Fruit fly (Drosophila melanogaster): ENCODE data around the gene CG12316.
A peak's percentile ranks its signal among the peaks of the same experiment; 100 is the strongest.

CG12316 gene

DNA sequence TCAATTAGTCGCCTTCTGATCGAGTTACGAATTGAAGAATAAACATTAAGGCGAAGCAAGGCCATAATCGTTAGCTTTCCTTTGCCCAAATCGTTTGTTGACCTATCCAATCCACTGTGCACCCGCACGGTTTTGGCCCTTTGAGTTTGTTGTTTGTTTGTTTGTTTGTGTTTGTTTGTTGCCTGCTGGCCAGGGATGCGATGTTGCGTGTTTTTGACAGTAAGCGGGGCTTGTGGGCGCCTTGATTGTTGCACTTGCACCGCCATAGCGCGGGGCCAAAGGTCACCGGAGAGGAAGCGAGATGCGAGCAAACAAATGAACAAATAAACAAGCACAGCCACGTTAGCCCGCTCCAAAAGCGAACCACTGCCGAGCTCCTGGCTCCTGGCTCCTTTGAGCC is 33.1 kb upstream of the CG12316 start (continued):
- TF ChIP-seq CG14441 (GFP tag; IDR thresholded peaks at IDR 0.05) = 0 out of 2 replicates have a peak, but pooled peaks have one; percentile 18
- no peak for TF ChIP-seq pita (GFP tag; optimal IDR thresholded peaks at IDR 0.05)
- TF ChIP-seq CG11093 (GFP tag; IDR thresholded peaks at IDR 0.05) = no peak
- TF ChIP-seq stc (GFP tag; IDR thresholded peaks at IDR 0.05) = no peak
- TF ChIP-seq CG3726 (GFP tag; IDR thresholded peaks at IDR 0.05) = no peak
- no peak for TF ChIP-seq sim (GFP tag; IDR thresholded peaks at IDR 0.05)
- 0 out of 2 replicates have a peak, but pooled peaks have one; percentile 19 for TF ChIP-seq CG4404 (GFP tag; IDR thresholded peaks at IDR 0.05)
- no peak for TF ChIP-seq CG9932 (GFP tag; IDR thresholded peaks at IDR 0.05)

DNA sequence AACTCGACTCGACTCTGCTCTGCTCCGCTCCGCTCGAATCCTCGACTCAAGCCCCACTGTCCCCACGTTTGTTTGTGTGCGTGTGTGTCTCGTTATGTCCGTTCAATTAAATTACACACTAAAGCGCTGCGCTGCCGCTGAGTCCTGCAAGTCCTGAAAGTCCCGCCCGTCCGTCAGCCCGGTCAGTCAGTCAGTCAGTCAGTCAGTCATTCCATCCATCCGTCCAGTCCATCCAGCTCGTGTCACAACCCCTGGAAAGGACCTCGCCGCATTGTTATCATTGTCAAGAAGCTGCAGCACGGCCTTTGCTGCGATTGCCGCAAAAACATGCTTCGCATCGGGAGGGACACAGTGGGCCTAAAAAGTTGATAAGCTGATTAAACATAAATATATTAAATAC is 32.3 kb upstream of the CG12316 start:
- no peak for TF ChIP-seq Oaz (GFP tag; IDR thresholded peaks at IDR 0.05)
- 0 out of 2 replicates have a peak, but pooled peaks have one; percentile 2 for TF ChIP-seq NFAT (GFP tag; IDR thresholded peaks at IDR 0.05)
- TF ChIP-seq CG8388 (GFP tag; optimal IDR thresholded peaks at IDR 0.05) = no peak
- 0 out of 3 replicates have a peak, but pooled peaks have one; percentile 37 for TF ChIP-seq z (GFP tag; IDR thresholded peaks at IDR 0.05)
- TF ChIP-seq CG8281 (tag; optimal IDR thresholded peaks at IDR 0.05) = peak; percentile 90
- peak; percentile 14; the same call in 1 of the 2 replicates for TF ChIP-seq CG9215 (GFP tag; IDR thresholded peaks at IDR 0.05)

DNA sequence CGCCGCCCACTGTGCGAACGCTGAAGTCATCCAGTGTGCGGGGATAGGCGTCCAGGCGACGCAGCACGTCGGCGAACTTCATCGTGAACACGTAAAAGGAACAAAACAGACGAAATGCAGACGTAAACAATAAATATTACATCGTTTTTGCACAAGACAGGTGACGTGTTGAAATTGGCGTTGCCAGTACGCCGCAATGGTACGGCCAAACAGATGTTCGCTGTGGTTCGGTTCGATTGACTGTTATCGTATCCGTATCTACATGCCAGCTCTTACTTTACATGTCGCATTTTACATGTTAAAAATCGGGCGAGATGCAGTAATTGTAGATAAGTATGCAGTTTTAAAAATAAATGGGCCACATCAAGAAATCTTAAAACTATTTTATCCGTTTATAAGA is 26.7 kb upstream of the CG12316 start, which contains the start of gene CG7011:
Gene CG7011, minus strand, starts transcription at position 215 of the 400 bp plus-strand sequence.
- TF ChIP-seq ara (GFP tag; IDR thresholded peaks at IDR 0.05) (no peak), twi (tag; optimal IDR thresholded peaks at IDR 0.05) (peak; percentile 6), hb (GFP tag; IDR thresholded peaks at IDR 0.05; ENCODE audit: partially characterized antibody) (0 out of 3 replicates have a peak, but pooled peaks have one; percentile 34), CG14710 (tag; optimal IDR thresholded peaks at IDR 0.05) (peak; percentile 13), Med (GFP tag) (peak; percentile 86), CG5180 (GFP tag; optimal IDR thresholded peaks at IDR 0.05) (peak; percentile 88), CG15479 (GFP tag; optimal IDR thresholded peaks at IDR 0.05) (peak; percentile 55), CG1603 (tag; optimal IDR thresholded peaks at IDR 0.05) (peak; percentile 30), tin (GFP tag; optimal IDR thresholded peaks at IDR 0.05) (no peak), Sin3A (optimal IDR thresholded peaks at IDR 0.05) (peak; percentile 31), CG7839 (tag; optimal IDR thresholded peaks at IDR 0.05) (no peak), unc-4 (GFP tag; IDR thresholded peaks at IDR 0.05; ENCODE audit: partially characterized antibody) (peak; percentile 47), CG2116 (GFP tag; optimal IDR thresholded peaks at IDR 0.05) (peak; percentile 16), CG2120 (GFP tag; optimal IDR thresholded peaks at IDR 0.05) (no peak), Scr (GFP tag; IDR thresholded peaks at IDR 0.05; ENCODE audit: partially characterized antibody) (peak; percentile 42), CG16813 (GFP tag; IDR thresholded peaks at IDR 0.05; ENCODE audit: partially characterized antibody) (peak; percentile 61; the same call in 2 of the 3 replicates), HLH4C (GFP tag; IDR thresholded peaks at IDR 0.05; ENCODE audit: partially characterized antibody) (0 out of 3 replicates have a peak, but pooled peaks have one; percentile 46), CG15514 (GFP tag; optimal IDR thresholded peaks at IDR 0.05) (peak; percentile 65), vvl (GFP tag; IDR thresholded peaks at IDR 0.05) (no peak), CG10366 (GFP tag; IDR thresholded peaks at IDR 0.05) (no peak), pzg (GFP tag; optimal IDR thresholded peaks at IDR 0.05) (peak; percentile 57), zen2 (GFP tag; IDR thresholded peaks at IDR 0.05; ENCODE audit: partially characterized antibody) (peak; percentile 39; the same call in 1 of the 3 replicates), Doc3 (GFP tag; IDR thresholded peaks at IDR 0.05; ENCODE audit: partially characterized antibody) (0 out of 3 replicates have a peak, but pooled peaks have one; percentile 40), Bgb (GFP tag; IDR thresholded peaks at IDR 0.05; ENCODE audit: partially characterized antibody) (peak; percentile 86), Myb (GFP tag; optimal IDR thresholded peaks at IDR 0.05) (peak; percentile 10), Dref (GFP tag; IDR thresholded peaks at IDR 0.05) (peak; percentile 66), E2f2 (GFP tag; IDR thresholded peaks at IDR 0.05) (peak; percentile 29; the same call in 1 of the 2 replicates), Ptx1 (GFP tag; IDR thresholded peaks at IDR 0.05) (no peak), amos (GFP tag; IDR thresholded peaks at IDR 0.05; ENCODE audit: partially characterized antibody) (peak; percentile 76), bbx (GFP tag; IDR thresholded peaks at IDR 0.05; ENCODE audit: partially characterized antibody) (peak; percentile 78), NK7.1 (GFP tag; optimal IDR thresholded peaks at IDR 0.05) (no peak), CG3838 (GFP tag; optimal IDR thresholded peaks at IDR 0.05) (no peak), CG12155 (GFP tag; optimal IDR thresholded peaks at IDR 0.05) (peak; percentile 28), Oaz (GFP tag; IDR thresholded peaks at IDR 0.05) (no peak)
